Worm (Caenorhabditis elegans): Measurements from ENCODE around the gene sri-29.

- TF ChIP-seq ceh-82 (tag; optimal IDR thresholded peaks at IDR 0.05) (no peak), sea-2 (GFP tag; optimal IDR thresholded peaks at IDR 0.05) (no peak), R02D3.7 (tag; optimal IDR thresholded peaks at IDR 0.05) (no peak), elt-3 (tag; optimal IDR thresholded peaks at IDR 0.05) (no peak), ceh-16 (tag; optimal IDR thresholded peaks at IDR 0.05) (no peak), lin-15B (tag; optimal IDR thresholded peaks at IDR 0.05) (no peak), daf-12 (tag; optimal IDR thresholded peaks at IDR 0.05) (no peak), nhr-11 (tag; optimal IDR thresholded peaks at IDR 0.05) (no peak), nhr-28 (tag; optimal IDR thresholded peaks at IDR 0.05) (no peak), unc-39 (tag; optimal IDR thresholded peaks at IDR 0.05) (no peak), elt-1 (tag; optimal IDR thresholded peaks at IDR 0.05) (no peak), fkh-2 (tag; optimal IDR thresholded peaks at IDR 0.05) (no peak)
Observed at ce11 chrII:3014196-3014849, 29.8 kb upstream of the sri-29 start, which contains the start of gene C41H7.2.

Measured in whole organism, L3 larva.